Fruit fly (Drosophila melanogaster) whole organism: ENCODE data around the gene CG33333.
"Not testable (repeated sequence)": the region's sequence is repeated elsewhere in the genome, so short reads cannot be mapped to it uniquely, and the experiment has no call there.

Experiments used
- EcR ChIP-seq, 2 experiments: fragments of >200 bp; optimal IDR thresholded peaks; 2 replicates each; lab custom pipeline; 2017; ENCODE audit warnings: missing biosample characterization in 2 of 2, missing genetic modification characterization in 2 of 2, missing genetic modification reagents in 2 of 2
- psq ChIP-seq: fragments of >200 bp; optimal IDR thresholded peaks from 2 replicates; lab custom pipeline; 2017
- usp ChIP-seq: fragments of >200 bp; optimal IDR thresholded peaks from 2 replicates; lab custom pipeline; 2017; ENCODE audit warnings: missing biosample characterization, missing genetic modification characterization, mixed read lengths

Gene CG33333

DNA sequence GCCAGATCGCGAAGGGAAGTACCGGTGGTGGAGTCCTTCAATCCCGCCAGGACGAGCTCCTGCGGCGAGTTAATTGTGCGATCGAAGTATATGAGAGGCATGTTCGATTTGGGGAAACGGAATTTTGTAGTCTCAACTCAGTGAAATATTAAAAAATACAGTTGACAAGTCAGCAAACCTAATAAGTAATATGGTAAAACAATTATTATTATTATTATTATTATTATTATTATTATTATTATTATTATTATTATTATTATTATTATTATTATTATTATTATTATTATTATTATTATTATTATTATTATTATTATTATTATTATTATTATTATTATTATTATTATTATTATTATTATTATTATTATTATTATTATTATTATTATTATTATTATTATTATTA, 39.4 kb downstream of the CG33333 start, which contains the start of gene CG14330:
Gene CG14330, minus strand, starts transcription at position 101 of the 400 bp plus-strand sequence.
- TF ChIP-seq usp (GFP tag; lab: Kevin White, UChicago); EcR (GFP tag; optimal IDR thresholded peaks at IDR 0.05; lab: Kevin White, UChicago); psq: not testable (repeated sequence)
